Worm (Caenorhabditis elegans) whole organism, L4 larva: Measurements from ENCODE around the gene C14A4.12.

Source experiments
- F26F4.8 ChIP-seq: fragments of 200-800 bp; sonication (Bioruptor generic); conservative IDR thresholded peaks from 2 replicates; pipeline ENCODE4 v1.3.6; 2022; ENCODE audit warnings: missing genetic modification characterization, missing compliant biosample characterization
- F37D6.2 ChIP-seq: sonication (generic microtip); optimal IDR thresholded peaks from 2 replicates; lab custom pipeline; 2016; ENCODE audit warnings: mild to moderate bottlenecking, missing genetic modification characterization, missing compliant biosample characterization
- aha-1 ChIP-seq: fragments of 150-350 bp; peaks from one replicate; lab custom pipeline; 2014; ENCODE audit warnings: missing biosample characterization, missing genetic modification characterization
- arid-1 ChIP-seq: fragments of 200-800 bp; sonication (Bioruptor generic); conservative IDR thresholded peaks from 2 replicates; pipeline ENCODE4 v1.3.6; 2022; ENCODE audit warnings: missing genetic modification reagents, missing genetic modification characterization, missing compliant biosample characterization
- attf-4 ChIP-seq: sonication (generic microtip); optimal IDR thresholded peaks from 3 replicates; lab custom pipeline; 2017; ENCODE audit warnings: missing biosample characterization, missing genetic modification characterization
- ceh-28 ChIP-seq: fragments of 150-350 bp; optimal IDR thresholded peaks from 2 replicates; lab custom pipeline; 2014; ENCODE audit warnings: missing biosample characterization, missing genetic modification reagents, missing genetic modification characterization
- ceh-44 ChIP-seq: fragments of 200-800 bp; sonication (Bioruptor generic); IDR thresholded peaks from 2 replicates; pipeline ENCODE4 v1.3.6; 2022; ENCODE audit warnings: missing genetic modification reagents, missing genetic modification characterization, missing compliant biosample characterization
- ceh-82 ChIP-seq: sonication (generic microtip); optimal IDR thresholded peaks from 2 replicates; lab custom pipeline; 2017; ENCODE audit warnings: missing biosample characterization, missing genetic modification characterization
- ces-1 ChIP-seq: fragments of 150-350 bp; sonication (generic microtip); optimal IDR thresholded peaks from 4 replicates; lab custom pipeline; 2014; ENCODE audit warnings: missing biosample characterization, missing genetic modification reagents, missing genetic modification characterization
- ctbp-1 ChIP-seq: fragments of 200-800 bp; sonication (Bioruptor generic); IDR thresholded peaks from 2 replicates; pipeline ENCODE4 v1.3.6; 2022; ENCODE audit warnings: missing genetic modification reagents, missing genetic modification characterization, missing compliant biosample characterization
- dmd-8 ChIP-seq: fragments of 200-800 bp; sonication (Bioruptor generic); IDR thresholded peaks from 2 replicates; pipeline ENCODE4 v1.3.6; 2022; ENCODE audit warnings: missing genetic modification characterization, missing compliant biosample characterization
- dpl-1 ChIP-seq: fragments of 150-350 bp; optimal IDR thresholded peaks from 2 replicates; lab custom pipeline; 2014; ENCODE audit warnings: missing biosample characterization, missing genetic modification reagents, missing genetic modification characterization
- egl-43 ChIP-seq: fragments of 200-800 bp; sonication (Bioruptor generic); IDR thresholded peaks from 2 replicates; pipeline ENCODE4 v1.3.6; 2022; ENCODE audit warnings: missing genetic modification reagents, missing genetic modification characterization, missing compliant biosample characterization
- hlh-11 ChIP-seq: fragments of 200-800 bp; sonication (Bioruptor generic); optimal IDR thresholded peaks from 2 replicates; lab custom pipeline; 2018; ENCODE audit warnings: mild to moderate bottlenecking, missing genetic modification characterization, missing compliant biosample characterization
- hlh-30 ChIP-seq: sonication (generic microtip); optimal IDR thresholded peaks from 2 replicates; lab custom pipeline; 2017; ENCODE audit warnings: antibody characterized with exemption, mild to moderate bottlenecking, missing genetic modification characterization, missing compliant biosample characterization; ENCODE audit not compliant: insufficient read depth
- lim-7 ChIP-seq: fragments of 200-800 bp; sonication (Bioruptor generic); IDR thresholded peaks from 2 replicates; pipeline ENCODE4 v1.3.6; 2022; ENCODE audit warnings: missing genetic modification characterization, missing compliant biosample characterization
- lin-13 ChIP-seq: fragments of 150-350 bp; optimal IDR thresholded peaks from 2 replicates; lab custom pipeline; 2014; ENCODE audit warnings: missing biosample characterization, missing genetic modification reagents, missing genetic modification characterization
- lin-15B ChIP-seq: fragments of 150-350 bp; sonication (generic microtip); optimal IDR thresholded peaks from 3 replicates; lab custom pipeline; 2014; ENCODE audit warnings: missing biosample characterization, missing genetic modification characterization
- lin-29 ChIP-seq: fragments of 200-800 bp; sonication (Bioruptor generic); IDR thresholded peaks from 2 replicates; pipeline ENCODE4 v1.3.6; 2022; ENCODE audit warnings: missing genetic modification reagents, missing genetic modification characterization, missing compliant biosample characterization
- lir-3 ChIP-seq: sonication (generic microtip); optimal IDR thresholded peaks from 2 replicates; lab custom pipeline; 2016; ENCODE audit warnings: mild to moderate bottlenecking, missing genetic modification characterization, missing compliant biosample characterization
- madf-5 ChIP-seq, 2 experiments: fragments of 200-800 bp; sonication (Bioruptor generic); IDR thresholded peaks; 2 replicates each; pipeline ENCODE4 v1.3.6; 2022; ENCODE audit warnings: missing compliant biosample characterization in 2 of 2, missing genetic modification characterization in 2 of 2
- mxl-3 ChIP-seq: fragments of 200-800 bp; sonication (Bioruptor generic); optimal IDR thresholded peaks from 2 replicates; lab custom pipeline; 2018; ENCODE audit warnings: mild to moderate bottlenecking, missing genetic modification characterization, missing compliant biosample characterization
- nhr-10 ChIP-seq: fragments of 150-350 bp; optimal IDR thresholded peaks from 2 replicates; lab custom pipeline; 2014; ENCODE audit warnings: missing biosample characterization, missing genetic modification characterization
- nhr-28 ChIP-seq: fragments of 150-350 bp; optimal IDR thresholded peaks from 2 replicates; lab custom pipeline; 2014; ENCODE audit warnings: missing biosample characterization, missing genetic modification characterization
- nhr-76 ChIP-seq: fragments of 150-350 bp; optimal IDR thresholded peaks from 2 replicates; lab custom pipeline; 2014; ENCODE audit warnings: missing biosample characterization, missing genetic modification characterization
- php-3 ChIP-seq: fragments of 200-800 bp; sonication (Bioruptor generic); IDR thresholded peaks from 2 replicates; pipeline ENCODE4 v1.3.6; 2022; ENCODE audit warnings: missing genetic modification reagents, missing genetic modification characterization, missing compliant biosample characterization
- pqm-1 ChIP-seq: sonication (generic microtip); optimal IDR thresholded peaks from 2 replicates; lab custom pipeline; 2017; ENCODE audit warnings: missing biosample characterization, missing genetic modification characterization
- set-16 ChIP-seq: fragments of 200-800 bp; sonication (Bioruptor generic); IDR thresholded peaks from 2 replicates; pipeline ENCODE4 v1.3.6; 2022; ENCODE audit warnings: missing genetic modification reagents, missing genetic modification characterization, missing compliant biosample characterization
- skn-1 ChIP-seq: fragments of 150-350 bp; optimal IDR thresholded peaks from 2 replicates; lab custom pipeline; 2014; ENCODE audit warnings: missing biosample characterization, missing genetic modification characterization
- snpc-1.2 ChIP-seq: fragments of 200-800 bp; sonication (Bioruptor generic); IDR thresholded peaks from 2 replicates; pipeline ENCODE4 v1.3.6; 2022; ENCODE audit warnings: missing genetic modification reagents, missing genetic modification characterization, missing compliant biosample characterization
- snpc-4 ChIP-seq: fragments of 150-350 bp; optimal IDR thresholded peaks from 2 replicates; lab custom pipeline; 2014; ENCODE audit warnings: missing biosample characterization, missing genetic modification characterization
- spr-1 ChIP-seq: sonication (generic microtip); optimal IDR thresholded peaks from 2 replicates; lab custom pipeline; 2016; ENCODE audit warnings: mild to moderate bottlenecking, missing genetic modification characterization, missing compliant biosample characterization
- zag-1 ChIP-seq: fragments of 150-350 bp; optimal IDR thresholded peaks from 2 replicates; lab custom pipeline; 2014; ENCODE audit warnings: missing biosample characterization, missing genetic modification characterization
- zfp-2 ChIP-seq: sonication (generic microtip); optimal IDR thresholded peaks from 2 replicates; lab custom pipeline; 2016; ENCODE audit warnings: mild to moderate bottlenecking, missing genetic modification characterization, missing compliant biosample characterization
- zfp-3 ChIP-seq: fragments of 200-800 bp; sonication (Bioruptor generic); conservative IDR thresholded peaks from 2 replicates; pipeline ENCODE4 v1.3.6; 2022; ENCODE audit warnings: missing genetic modification reagents, missing genetic modification characterization, missing compliant biosample characterization
- zip-2 ChIP-seq: fragments of 150-350 bp; optimal IDR thresholded peaks from 2 replicates; lab custom pipeline; 2014; ENCODE audit warnings: missing biosample characterization, missing genetic modification characterization
- ztf-11 ChIP-seq: fragments of 150-350 bp; optimal IDR thresholded peaks from 2 replicates; lab custom pipeline; 2014; ENCODE audit warnings: missing biosample characterization, missing genetic modification characterization

C14A4.12 gene

ce11 chrII:10658576-10659256, 45.9 kb downstream of the C14A4.12 start, which contains the start of the genes snu-13 and rsp-7 (continued):
- TF ChIP-seq ceh-44 (no peak), zfp-2 (tag; lab: Kevin White, UChicago) (peak; percentile 68), nhr-28 (peak; percentile 36), lin-13 (GFP tag; lab: Kevin White, UChicago) (peak; percentile 71), arid-1 (GFP tag; lab: Robert Waterston, UW) (no peak), dpl-1 (GFP tag; lab: Kevin White, UChicago) (peak; percentile 78), ceh-82 (tag; lab: Kevin White, UChicago) (no peak), lim-7 (GFP tag; lab: Robert Waterston, UW) (no peak), F37D6.2 (tag; lab: Kevin White, UChicago) (no peak)

DNA sequence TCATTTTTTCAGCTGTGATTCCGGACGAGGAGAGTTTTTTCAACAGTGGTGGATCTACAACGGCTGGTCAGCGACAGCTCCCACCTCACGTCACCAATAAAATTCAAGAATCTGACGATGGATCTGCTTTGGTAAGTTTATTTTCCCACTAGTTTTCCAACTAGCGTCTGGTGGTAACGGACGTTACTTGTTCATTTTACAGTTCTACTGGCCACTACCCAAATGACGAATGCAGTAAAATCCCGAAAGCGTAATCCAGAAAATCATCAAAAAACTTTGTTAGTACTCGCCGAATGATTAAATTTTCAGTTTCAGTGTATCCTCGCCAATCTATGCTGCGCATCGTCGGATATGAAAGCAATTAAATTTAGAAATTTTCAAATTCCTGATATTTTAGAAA, 46.7 kb downstream of the C14A4.12 start:
- TF ChIP-seq madf-5 (GFP tag; IDR thresholded peaks at IDR 0.05; lab: Robert Waterston, UW) (no peak), aha-1 (tag; lab: Kevin White, UChicago) (peak; percentile 59), mxl-3 (GFP tag; lab: Kevin White, UChicago) (no peak)

- TF ChIP-seq lin-29 (GFP tag; lab: Robert Waterston, UW) = no peak
- no peak for TF ChIP-seq lin-15B (tag; lab: Kevin White, UChicago)
- no peak for TF ChIP-seq zfp-3 (GFP tag; lab: Robert Waterston, UW)
These were observed 48.0 kb downstream of the C14A4.12 start, which contains the start of gene marc-2 for ce11 chrII:10660892-10661291. Gene marc-2, minus strand, starts transcription at chrII:10660992.

DNA sequence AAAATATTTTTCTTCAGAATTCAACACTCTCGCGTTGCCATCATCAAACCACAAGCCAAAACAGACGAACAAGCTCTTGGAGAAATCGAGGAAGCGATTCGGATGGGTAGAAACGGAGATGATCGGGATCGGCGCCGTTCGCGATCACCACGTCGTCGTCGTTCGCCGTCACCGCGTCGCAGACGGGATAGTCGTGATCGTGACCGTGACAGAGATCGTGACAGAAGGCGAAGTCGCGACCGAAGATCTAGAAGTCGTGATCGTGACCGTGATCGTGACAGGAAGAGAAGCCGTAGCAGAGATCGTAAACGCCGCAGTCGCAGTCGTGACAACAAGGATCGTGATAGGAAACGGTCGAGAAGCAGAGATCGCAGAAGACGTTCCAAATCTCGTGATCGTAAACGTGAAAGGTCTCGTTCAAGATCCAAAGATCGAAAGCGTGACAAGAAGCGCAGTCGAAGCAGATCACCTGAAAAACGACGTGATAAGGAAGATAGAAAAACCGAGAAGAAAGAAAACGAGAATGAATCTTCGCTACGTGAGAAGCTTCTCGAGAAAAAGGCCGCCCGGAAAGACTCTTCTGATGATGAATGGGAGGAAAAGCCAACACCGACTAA, 48.7 kb downstream of the C14A4.12 start:
- TF ChIP-seq snpc-4 (tag; lab: Kevin White, UChicago) (no peak), php-3 (no peak), nhr-10 (no peak), pqm-1 (tag; lab: Kevin White, UChicago) (no peak), zfp-3 (GFP tag; lab: Robert Waterston, UW) (no peak), ceh-28 (tag; lab: Kevin White, UChicago) (no peak), nhr-28 (peak; percentile 1), F26F4.8 (GFP tag; lab: Robert Waterston, UW) (no peak), nhr-76 (tag; lab: Kevin White, UChicago) (no peak), lir-3 (tag; lab: Kevin White, UChicago) (no peak), set-16 (peak; percentile 56), lim-7 (GFP tag; lab: Robert Waterston, UW) (no peak), snpc-1.2 (GFP tag; lab: Robert Waterston, UW) (no peak), ces-1 (GFP tag; lab: Kevin White, UChicago) (no peak), ztf-11 (tag; lab: Kevin White, UChicago) (no peak), egl-43 (GFP tag; lab: Robert Waterston, UW) (no peak), hlh-11 (tag; lab: Kevin White, UChicago) (peak; percentile 53), zag-1 (tag; lab: Kevin White, UChicago) (no peak), spr-1 (no peak), ctbp-1 (GFP tag; lab: Robert Waterston, UW) (no peak), hlh-30 (tag; lab: Kevin White, UChicago) (peak; percentile 68), zip-2 (tag; lab: Kevin White, UChicago) (no peak), attf-4 (tag; lab: Kevin White, UChicago) (no peak), dmd-8 (GFP tag; lab: Robert Waterston, UW) (no peak), skn-1 (no peak)
